Fruit fly (Drosophila melanogaster) whole organism, embryonic: ENCODE data around the gene Girdin.

Experiments used
- Atf-2 ChIP-seq: fragments of 200-800 bp; sonication (Bioruptor generic); optimal IDR thresholded peaks from 2 replicates; lab custom pipeline; 2016; ENCODE audit warnings: missing biosample characterization, missing genetic modification characterization
- B-H1 ChIP-seq: fragments of 200-800 bp; sonication (Bioruptor generic); IDR thresholded peaks from 3 replicates; pipeline ENCODE4 v1.3.6; 2022; ENCODE audit warnings: missing biosample characterization, missing genetic modification characterization
- CG10209 ChIP-seq: fragments of 200-800 bp; sonication (Bioruptor generic); optimal IDR thresholded peaks from 3 replicates; lab custom pipeline; 2017; ENCODE audit warnings: missing biosample characterization, mild to moderate bottlenecking, missing genetic modification characterization, missing genetic modification reagents
- CG11085 ChIP-seq: fragments of 200-800 bp; sonication (Bioruptor generic); IDR thresholded peaks from 2 replicates; pipeline ENCODE4 v1.3.6; 2022; ENCODE audit warnings: missing biosample characterization, missing genetic modification characterization
- CG1233 ChIP-seq: fragments of 200-800 bp; sonication (Bioruptor generic); optimal IDR thresholded peaks from 4 replicates; lab custom pipeline; 2018; ENCODE audit warnings: missing biosample characterization, mild to moderate bottlenecking, missing genetic modification characterization
- CG12769 ChIP-seq: fragments of 200-800 bp; sonication (Bioruptor generic); optimal IDR thresholded peaks from 2 replicates; lab custom pipeline; 2019; ENCODE audit warnings: missing biosample characterization, mild to moderate bottlenecking, missing genetic modification characterization, moderate library complexity
- CG1602 ChIP-seq: fragments of 200-800 bp; sonication (Bioruptor generic); optimal IDR thresholded peaks from 3 replicates; lab custom pipeline; 2016; ENCODE audit warnings: missing biosample characterization, missing genetic modification characterization
- CG16863 ChIP-seq: fragments of 200-800 bp; sonication (Bioruptor generic); optimal IDR thresholded peaks from 3 replicates; lab custom pipeline; 2016; ENCODE audit warnings: missing biosample characterization, missing genetic modification characterization
- CG17359 ChIP-seq: fragments of 200-800 bp; sonication (Bioruptor generic); optimal IDR thresholded peaks from 3 replicates; lab custom pipeline; 2018; ENCODE audit warnings: missing biosample characterization, mild to moderate bottlenecking, missing genetic modification characterization, moderate library complexity
- CG17385 ChIP-seq: fragments of 200-800 bp; sonication (Bioruptor generic); optimal IDR thresholded peaks from 3 replicates; lab custom pipeline; 2018; ENCODE audit warnings: missing biosample characterization, mild to moderate bottlenecking, missing genetic modification characterization
- CG33557 ChIP-seq: fragments of 200-800 bp; sonication (Bioruptor generic); optimal IDR thresholded peaks from 2 replicates; lab custom pipeline; 2019; ENCODE audit warnings: missing biosample characterization, mild to moderate bottlenecking, missing genetic modification characterization, moderate library complexity
- CG3838 ChIP-seq: fragments of 200-800 bp; sonication (Bioruptor generic); optimal IDR thresholded peaks from 3 replicates; lab custom pipeline; 2016; ENCODE audit warnings: missing biosample characterization, missing genetic modification characterization
- CG6654 ChIP-seq: fragments of 200-800 bp; sonication (Bioruptor generic); optimal IDR thresholded peaks from 2 replicates; lab custom pipeline; 2017; ENCODE audit warnings: missing biosample characterization, mild to moderate bottlenecking, missing genetic modification characterization
- CG6765 ChIP-seq: fragments of 200-800 bp; sonication (Bioruptor generic); optimal IDR thresholded peaks from 3 replicates; lab custom pipeline; 2017; ENCODE audit warnings: missing biosample characterization, mild to moderate bottlenecking, missing genetic modification characterization
- CG6813 ChIP-seq: fragments of 200-800 bp; sonication (Bioruptor generic); optimal IDR thresholded peaks from 2 replicates; lab custom pipeline; 2017; ENCODE audit warnings: missing biosample characterization, missing genetic modification characterization, mild to moderate bottlenecking, moderate library complexity, missing genetic modification reagents
- CG7928 ChIP-seq: fragments of 200-800 bp; sonication (Bioruptor generic); optimal IDR thresholded peaks from 2 replicates; lab custom pipeline; 2017; ENCODE audit warnings: missing biosample characterization, mild to moderate bottlenecking, missing genetic modification characterization
- CG9876 ChIP-seq: fragments of 200-800 bp; sonication (Bioruptor generic); optimal IDR thresholded peaks from 2 replicates; lab custom pipeline; 2016; ENCODE audit warnings: missing biosample characterization, missing genetic modification characterization
- Dip3 ChIP-seq: fragments of 200-800 bp; sonication (Bioruptor generic); optimal IDR thresholded peaks from 3 replicates; lab custom pipeline; 2016; ENCODE audit warnings: missing biosample characterization, missing genetic modification characterization
- Drgx ChIP-seq: fragments of 200-800 bp; sonication (Bioruptor generic); IDR thresholded peaks from 2 replicates; pipeline ENCODE4 v1.3.6; 2022; ENCODE audit warnings: missing biosample characterization, missing genetic modification characterization
- Ets65A ChIP-seq: fragments of 200-800 bp; sonication (Bioruptor generic); peaks from one replicate; lab custom pipeline; 2016; ENCODE audit warnings: missing biosample characterization, missing genetic modification characterization
- H15 ChIP-seq: fragments of 200-800 bp; sonication (Bioruptor generic); IDR thresholded peaks from 3 replicates; pipeline ENCODE4 v1.3.6; 2022; ENCODE audit warnings: missing biosample characterization, missing genetic modification characterization
- H2.0 ChIP-seq: fragments of 200-800 bp; sonication (Bioruptor generic); IDR thresholded peaks from 2 replicates; pipeline ENCODE4 v1.3.6; 2022; ENCODE audit warnings: missing biosample characterization, missing genetic modification characterization
- HLH4C ChIP-seq: fragments of 200-800 bp; sonication (Bioruptor generic); IDR thresholded peaks from 3 replicates; pipeline ENCODE4 v1.3.6; 2022; ENCODE audit warnings: missing biosample characterization, missing genetic modification characterization; ENCODE audit not compliant: partially characterized antibody
- MESR4 ChIP-seq: fragments of 200-800 bp; sonication (Bioruptor generic); optimal IDR thresholded peaks from 2 replicates; lab custom pipeline; 2018; ENCODE audit warnings: missing biosample characterization, mild to moderate bottlenecking, missing genetic modification characterization, moderate library complexity
- Mes4 ChIP-seq: fragments of 200-800 bp; sonication (Bioruptor generic); optimal IDR thresholded peaks from 2 replicates; lab custom pipeline; 2016; ENCODE audit warnings: missing biosample characterization, missing genetic modification characterization
- NC2β ChIP-seq: fragments of 200-800 bp; sonication (Bioruptor generic); optimal IDR thresholded peaks from 2 replicates; lab custom pipeline; 2016; ENCODE audit warnings: missing biosample characterization, missing genetic modification characterization
- NFAT ChIP-seq: fragments of 200-800 bp; sonication (Bioruptor generic); IDR thresholded peaks from 2 replicates; pipeline ENCODE4 v1.3.6; 2022; ENCODE audit warnings: missing biosample characterization, missing genetic modification characterization
- Six4 ChIP-seq: fragments of 200-800 bp; sonication (Bioruptor generic); optimal IDR thresholded peaks from 2 replicates; lab custom pipeline; 2016; ENCODE audit warnings: missing biosample characterization, missing genetic modification characterization
- Xbp1 ChIP-seq: fragments of 200-800 bp; sonication (Bioruptor generic); optimal IDR thresholded peaks from 3 replicates; lab custom pipeline; 2016; ENCODE audit warnings: missing biosample characterization, mild to moderate bottlenecking, missing genetic modification characterization
- YL-1 ChIP-seq: fragments of 200-800 bp; sonication (Bioruptor generic); optimal IDR thresholded peaks from 3 replicates; lab custom pipeline; 2017; ENCODE audit warnings: missing biosample characterization, mild to moderate bottlenecking, missing genetic modification characterization
- bigmax ChIP-seq: fragments of 200-800 bp; sonication (Bioruptor generic); optimal IDR thresholded peaks from 2 replicates; lab custom pipeline; 2018; ENCODE audit warnings: missing biosample characterization, mild to moderate bottlenecking, missing genetic modification characterization
- bsh ChIP-seq, 2 experiments: fragments of 200-800 bp; sonication (Bioruptor generic); optimal IDR thresholded peaks; 2 replicates each; lab custom pipeline; 2017 to 2018; ENCODE audit warnings: mild to moderate bottlenecking in 2 of 2, missing biosample characterization in 2 of 2, missing genetic modification characterization in 2 of 2, moderate library complexity in 1 of 2
- cad ChIP-seq: fragments of >200 bp; optimal IDR thresholded peaks from 2 replicates; lab custom pipeline; 2017; ENCODE audit warnings: missing biosample characterization, missing genetic modification characterization
- dan ChIP-seq: fragments of 200-800 bp; sonication (Bioruptor generic); IDR thresholded peaks from 2 replicates; pipeline ENCODE4 v1.3.6; 2022; ENCODE audit warnings: missing biosample characterization, missing genetic modification characterization
- eve ChIP-seq, 2 experiments: fragments of >200 bp; optimal IDR thresholded peaks; 2 replicates each; lab custom pipeline; 2017; ENCODE audit warnings: missing biosample characterization in 2 of 2, missing genetic modification characterization in 2 of 2
- gem ChIP-seq: fragments of 200-800 bp; sonication (Bioruptor generic); optimal IDR thresholded peaks from 2 replicates; lab custom pipeline; 2019; ENCODE audit warnings: missing biosample characterization, mild to moderate bottlenecking, missing genetic modification characterization, moderate library complexity
- gfzf ChIP-seq: fragments of 200-800 bp; sonication (Bioruptor generic); optimal IDR thresholded peaks from 2 replicates; lab custom pipeline; 2016; ENCODE audit warnings: missing biosample characterization, mild to moderate bottlenecking, missing genetic modification characterization, moderate library complexity
- inv ChIP-seq: fragments of 200-800 bp; sonication (Bioruptor generic); IDR thresholded peaks from 2 replicates; pipeline ENCODE4 v1.3.6; 2022; ENCODE audit warnings: missing biosample characterization, missing genetic modification characterization; ENCODE audit not compliant: partially characterized antibody
- kay ChIP-seq: fragments of 200-800 bp; sonication (Bioruptor generic); optimal IDR thresholded peaks from 2 replicates; lab custom pipeline; 2016; ENCODE audit warnings: missing biosample characterization, missing genetic modification characterization
- mam ChIP-seq: fragments of 200-800 bp; sonication (Bioruptor generic); optimal IDR thresholded peaks from 3 replicates; lab custom pipeline; 2016; ENCODE audit warnings: missing biosample characterization, missing genetic modification characterization
- mld ChIP-seq: fragments of 200-800 bp; sonication (Bioruptor generic); IDR thresholded peaks from 3 replicates; pipeline ENCODE4 v1.3.6; 2022; ENCODE audit warnings: missing biosample characterization, missing genetic modification characterization; ENCODE audit not compliant: partially characterized antibody
- pfk ChIP-seq: fragments of 200-800 bp; sonication (Bioruptor generic); optimal IDR thresholded peaks from 2 replicates; lab custom pipeline; 2018; ENCODE audit warnings: missing biosample characterization, mild to moderate bottlenecking, missing genetic modification characterization, moderate library complexity
- run ChIP-seq: fragments of 200-800 bp; sonication (Bioruptor generic); optimal IDR thresholded peaks from 3 replicates; lab custom pipeline; 2018; ENCODE audit warnings: missing biosample characterization, mild to moderate bottlenecking, missing genetic modification characterization
- scrt ChIP-seq: fragments of 200-800 bp; sonication (Bioruptor generic); optimal IDR thresholded peaks from 2 replicates; lab custom pipeline; 2018; ENCODE audit warnings: missing biosample characterization, mild to moderate bottlenecking, missing genetic modification characterization, moderate library complexity
- sens-2 ChIP-seq: fragments of 200-800 bp; sonication (Bioruptor generic); IDR thresholded peaks from 2 replicates; pipeline ENCODE4 v1.3.6; 2022; ENCODE audit warnings: missing biosample characterization, missing genetic modification characterization
- sug ChIP-seq: fragments of 200-800 bp; optimal IDR thresholded peaks from 2 replicates; lab custom pipeline; 2019; ENCODE audit warnings: missing biosample characterization, mild to moderate bottlenecking, missing genetic modification characterization, moderate library complexity
- unpg ChIP-seq: fragments of 200-800 bp; sonication (Bioruptor generic); optimal IDR thresholded peaks from 3 replicates; lab custom pipeline; 2018; ENCODE audit warnings: missing biosample characterization, mild to moderate bottlenecking, missing genetic modification characterization, moderate library complexity
- wdn ChIP-seq: fragments of 200-800 bp; sonication (Bioruptor generic); IDR thresholded peaks from 2 replicates; pipeline ENCODE4 v1.3.6; 2022; ENCODE audit warnings: missing biosample characterization, missing genetic modification characterization
- zen2 ChIP-seq: fragments of 200-800 bp; sonication (Bioruptor generic); IDR thresholded peaks from 3 replicates; pipeline ENCODE4 v1.3.6; 2022; ENCODE audit warnings: missing biosample characterization, missing genetic modification characterization; ENCODE audit not compliant: partially characterized antibody
- zfh1 ChIP-seq: fragments of 200-800 bp; sonication (Bioruptor generic); IDR thresholded peaks from 3 replicates; pipeline ENCODE4 v1.3.6; 2022; ENCODE audit warnings: missing biosample characterization, missing genetic modification characterization
- zfh2 ChIP-seq: fragments of 200-800 bp; sonication (Bioruptor generic); optimal IDR thresholded peaks from 2 replicates; lab custom pipeline; 2016; ENCODE audit warnings: missing biosample characterization, missing genetic modification characterization

Girdin gene

dm6 chr3L:3192912-3193311 lies 14.2 kb downstream of the Girdin start, which contains the start of gene Hsp83 (continued):
- TF ChIP-seq CG11085 (GFP tag; lab: Robert Waterston, UW), result peak; percentile 87
- TF ChIP-seq CG33557 (GFP tag; lab: Kevin White, UChicago), result peak; percentile 95
- peak; percentile 87 for TF ChIP-seq Xbp1 (GFP tag; lab: Kevin White, UChicago)
- peak; percentile 23 for TF ChIP-seq gfzf (GFP tag; lab: Kevin White, UChicago)
- peak; percentile 94 for TF ChIP-seq CG12769
- peak; percentile 84 for TF ChIP-seq CG6654 (GFP tag; lab: Kevin White, UChicago)
- TF ChIP-seq YL-1 (GFP tag; lab: Kevin White, UChicago), result peak; percentile 100
- peak; percentile 84 for TF ChIP-seq Atf-2 (GFP tag; lab: Kevin White, UChicago)
- peak; percentile 91 for TF ChIP-seq run (tag; lab: Kevin White, UChicago)
- TF ChIP-seq CG1602 (GFP tag; lab: Kevin White, UChicago), result peak; percentile 52
- TF ChIP-seq zen2 (GFP tag; lab: Robert Waterston, UW), result no peak; the same call in 2 of the 3 replicates
- no peak for TF ChIP-seq eve (GFP tag; optimal IDR thresholded peaks at IDR 0.05; lab: Kevin White, UChicago)
- peak; percentile 90 for TF ChIP-seq CG16863
- no peak for TF ChIP-seq cad (GFP tag; lab: Kevin White, UChicago)
- TF ChIP-seq sens-2 (GFP tag; lab: Robert Waterston, UW), result peak; percentile 97
- TF ChIP-seq HLH4C (GFP tag; lab: Robert Waterston, UW), result no peak
- TF ChIP-seq CG10209 (GFP tag; lab: Kevin White, UChicago), result peak; percentile 96
- peak; percentile 91 for TF ChIP-seq bigmax (GFP tag; lab: Kevin White, UChicago)
- TF ChIP-seq gem, result peak; percentile 77
- peak; percentile 97 for TF ChIP-seq NC2β (GFP tag; lab: Kevin White, UChicago)
- TF ChIP-seq Drgx (GFP tag; lab: Robert Waterston, UW), result peak; percentile 87
- TF ChIP-seq Dip3 (GFP tag; lab: Kevin White, UChicago), result peak; percentile 86
- peak; percentile 92 for TF ChIP-seq MESR4 (GFP tag; lab: Kevin White, UChicago)
- peak; percentile 96 for TF ChIP-seq NFAT (GFP tag; lab: Robert Waterston, UW)
- TF ChIP-seq Ets65A, result peak; percentile 99
- TF ChIP-seq dan (GFP tag; lab: Robert Waterston, UW), result no peak
- peak; percentile 79 for TF ChIP-seq mam (GFP tag; lab: Kevin White, UChicago)
- peak; percentile 89 for TF ChIP-seq CG9876
- peak; percentile 90 for TF ChIP-seq wdn (GFP tag; lab: Robert Waterston, UW)
- peak; percentile 90 to 91 for TF ChIP-seq bsh (GFP tag; optimal IDR thresholded peaks at IDR 0.05; lab: Kevin White, UChicago)
- TF ChIP-seq zfh1 (GFP tag; lab: Robert Waterston, UW), result peak; percentile 97
- peak; percentile 88 for TF ChIP-seq Six4 (GFP tag; lab: Kevin White, UChicago)
- peak; percentile 98 for TF ChIP-seq CG1233
- peak; percentile 87 for TF ChIP-seq H2.0 (GFP tag; lab: Robert Waterston, UW)
- TF ChIP-seq kay (GFP tag; lab: Kevin White, UChicago), result peak; percentile 63
- TF ChIP-seq zfh2, result peak; percentile 81
- peak; percentile 82; the same call in 2 of the 3 replicates for TF ChIP-seq B-H1 (GFP tag; lab: Robert Waterston, UW)
- TF ChIP-seq CG3838, result peak; percentile 52
- TF ChIP-seq sug (tag; lab: Kevin White, UChicago), result peak; percentile 92
- TF ChIP-seq H15, result peak; percentile 92
- TF ChIP-seq CG6765, result peak; percentile 100
- TF ChIP-seq inv (GFP tag; lab: Robert Waterston, UW), result no peak
- TF ChIP-seq Mes4 (GFP tag; lab: Kevin White, UChicago), result peak; percentile 97
- no peak for TF ChIP-seq mld (GFP tag; lab: Robert Waterston, UW)
- TF ChIP-seq CG17385 (GFP tag; lab: Kevin White, UChicago), result peak; percentile 96
- peak; percentile 98 for TF ChIP-seq scrt
- TF ChIP-seq pfk, result peak; percentile 92
- TF ChIP-seq CG6813 (GFP tag; lab: Kevin White, UChicago), result peak; percentile 100
- peak; percentile 99 for TF ChIP-seq CG7928 (GFP tag; lab: Kevin White, UChicago)
- peak; percentile 94 for TF ChIP-seq unpg (GFP tag; lab: Kevin White, UChicago)
- peak; percentile 95 for TF ChIP-seq CG17359 (tag; lab: Kevin White, UChicago)
